Worm (Caenorhabditis elegans): ENCODE data around the gene F49C12.3.

F49C12.3 gene

DNA sequence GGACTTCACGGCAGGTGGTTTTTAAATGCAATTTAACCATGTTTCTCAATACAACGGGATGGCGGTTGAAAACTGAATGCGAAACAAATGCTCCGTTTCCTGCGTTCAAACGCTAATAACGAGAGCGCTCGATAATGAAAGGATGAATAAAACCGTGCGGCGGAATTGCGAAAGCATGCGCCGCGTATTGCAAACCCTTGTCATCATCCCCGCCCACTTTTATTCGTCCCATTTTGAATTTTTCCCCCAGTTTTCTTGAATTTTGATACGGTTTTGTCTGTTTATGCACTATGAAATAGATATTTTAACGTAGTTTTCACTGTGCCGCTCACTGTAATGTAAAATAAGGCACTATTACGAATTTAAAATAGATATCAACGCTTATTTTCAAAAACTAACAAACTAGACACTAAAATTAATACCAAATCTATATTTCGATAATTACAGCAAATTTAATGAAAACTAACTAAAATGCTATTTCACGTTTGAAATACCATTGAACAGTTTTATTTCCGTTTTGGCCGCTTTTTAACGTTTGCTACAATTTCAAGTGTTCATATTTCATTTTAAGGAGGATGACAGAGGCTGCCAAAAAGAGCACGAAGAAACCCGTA is 15.9 kb downstream of the F49C12.3 start, which contains the start of the genes F49C12.9 and rpn-7 (continued):
- TF ChIP-seq pha-2 (tag; optimal IDR thresholded peaks at IDR 0.05) (peak; percentile 42), sdc-2 (tag; optimal IDR thresholded peaks at IDR 0.05) (no peak), tbx-7 (tag; optimal IDR thresholded peaks at IDR 0.05) (no peak), C38D4.7 (GFP tag; optimal IDR thresholded peaks at IDR 0.05) (peak; percentile 61), ztf-16 (tag; optimal IDR thresholded peaks at IDR 0.05) (peak; percentile 49), ceh-30 (tag; optimal IDR thresholded peaks at IDR 0.05) (no peak), syd-9 (tag; optimal IDR thresholded peaks at IDR 0.05) (peak; percentile 24), pros-1 (tag; optimal IDR thresholded peaks at IDR 0.05) (no peak), unc-3 (GFP tag; conservative IDR thresholded peaks at IDR 0.05) (no peak), unc-3 (tag; optimal IDR thresholded peaks at IDR 0.05) (peak; percentile 62), gmeb-2 (tag; optimal IDR thresholded peaks at IDR 0.05) (no peak), ahr-1 (tag; optimal IDR thresholded peaks at IDR 0.05) (peak; percentile 0), eyg-1 (tag; optimal IDR thresholded peaks at IDR 0.05) (peak; percentile 28), unc-55 (GFP tag; optimal IDR thresholded peaks at IDR 0.05) (no peak), unc-86 (tag; optimal IDR thresholded peaks at IDR 0.05) (peak; percentile 55), elt-4 (tag; optimal IDR thresholded peaks at IDR 0.05) (no peak), ceh-18 (tag; optimal IDR thresholded peaks at IDR 0.05) (peak; percentile 34), lin-11 (tag; optimal IDR thresholded peaks at IDR 0.05) (peak; percentile 25), elt-2 (tag; optimal IDR thresholded peaks at IDR 0.05) (peak; percentile 82), ttx-3 (tag; optimal IDR thresholded peaks at IDR 0.05) (peak; percentile 73), sox-2 (GFP tag; IDR thresholded peaks at IDR 0.05) (peak; percentile 72), fax-1 (tag; optimal IDR thresholded peaks at IDR 0.05) (peak; percentile 43)

DNA sequence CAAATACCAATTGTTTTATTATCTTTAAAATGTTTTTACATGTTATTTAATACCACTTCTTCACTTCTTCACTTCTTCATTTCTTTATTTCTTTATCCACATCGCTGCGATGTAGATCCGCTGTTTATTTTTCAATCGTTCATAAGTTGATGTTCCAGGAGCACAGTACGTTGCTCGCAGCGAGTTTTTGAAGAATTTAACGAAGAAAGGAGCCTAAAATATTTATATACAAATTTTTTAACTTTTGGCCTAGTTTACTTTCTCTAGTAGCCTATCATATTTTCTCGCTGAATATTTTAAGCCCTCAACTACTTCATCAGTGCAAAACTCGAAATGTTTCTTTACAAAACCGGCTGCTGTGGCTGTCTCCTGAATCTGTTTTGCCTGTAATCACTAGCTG is 17.9 kb downstream of the F49C12.3 start:
- TF ChIP-seq F13H6.1 (tag; optimal IDR thresholded peaks at IDR 0.05) (no peak), fax-1 (tag; optimal IDR thresholded peaks at IDR 0.05) (no peak), ceh-14 (tag; optimal IDR thresholded peaks at IDR 0.05) (no peak), hlh-6 (tag; optimal IDR thresholded peaks at IDR 0.05) (no peak), ama-1 (optimal IDR thresholded peaks at IDR 0.05) (no peak)

DNA sequence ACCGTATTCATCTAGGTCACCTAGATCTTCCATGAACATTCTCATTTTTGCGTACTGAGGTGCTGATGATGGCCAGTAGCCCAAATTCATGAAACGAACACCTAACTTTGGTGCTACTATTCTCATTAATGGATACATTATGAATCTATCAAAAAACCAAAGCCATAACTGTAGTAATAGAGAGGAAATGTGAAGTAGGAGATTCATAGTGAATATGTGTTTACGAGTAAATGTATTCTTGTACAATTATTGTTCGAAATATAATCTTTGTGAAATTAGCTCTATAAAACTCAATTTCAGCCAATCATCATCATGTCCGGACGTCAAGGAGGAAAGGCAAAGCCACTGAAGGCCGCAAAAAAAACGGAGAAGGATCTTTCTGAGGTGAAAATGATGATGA is 18.9 kb downstream of the F49C12.3 start, which contains the start of the genes F49C12.11 and nemt-1:
Gene F49C12.11, plus strand, starts transcription at position 301 of the 400 bp plus-strand sequence.
Gene nemt-1, minus strand, starts transcription at position 360 of the 400 bp plus-strand sequence.
- TF ChIP-seq ama-1 (optimal IDR thresholded peaks at IDR 0.05) (no peak), ceh-48 (tag; optimal IDR thresholded peaks at IDR 0.05) (no peak), unc-3 (GFP tag; conservative IDR thresholded peaks at IDR 0.05) (no peak), unc-3 (tag; optimal IDR thresholded peaks at IDR 0.05) (no peak), tbx-2 (tag; optimal IDR thresholded peaks at IDR 0.05) (no peak)

DNA sequence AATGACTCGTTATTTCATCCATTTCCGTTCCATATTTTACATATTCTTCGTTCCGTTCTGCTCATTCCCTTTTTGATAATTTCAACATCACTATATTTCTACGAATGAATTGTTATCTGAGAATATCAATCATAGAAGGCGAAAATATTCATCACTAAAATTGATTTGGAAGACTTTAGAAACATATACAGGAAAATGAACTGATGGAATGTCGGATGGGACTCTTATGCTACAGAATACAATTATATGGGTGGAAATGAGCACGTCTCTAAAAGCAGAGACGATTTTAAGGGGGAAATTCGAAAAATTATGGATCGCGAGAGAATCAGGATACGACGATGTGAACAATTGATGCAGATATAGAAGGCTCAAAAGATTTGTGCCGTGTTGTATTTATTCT is 19.8 kb downstream of the F49C12.3 start:
- TF ChIP-seq hlh-13 (GFP tag; optimal IDR thresholded peaks at IDR 0.05) (no peak), K09A11.1 (tag; optimal IDR thresholded peaks at IDR 0.05; ENCODE audit: insufficient read depth) (no peak), ama-1 (optimal IDR thresholded peaks at IDR 0.05) (no peak), ahr-1 (tag; optimal IDR thresholded peaks at IDR 0.05) (no peak), pat-9 (tag; optimal IDR thresholded peaks at IDR 0.05) (no peak), npax-4 (tag; optimal IDR thresholded peaks at IDR 0.05) (no peak), ztf-16 (tag; optimal IDR thresholded peaks at IDR 0.05) (no peak), nhr-11 (tag; optimal IDR thresholded peaks at IDR 0.05) (no peak), odd-2 (tag; optimal IDR thresholded peaks at IDR 0.05) (no peak), K02D7.2 (tag; optimal IDR thresholded peaks at IDR 0.05) (no peak), ets-4 (tag; optimal IDR thresholded peaks at IDR 0.05) (no peak), fkh-6 (tag; optimal IDR thresholded peaks at IDR 0.05) (no peak), ceh-19 (GFP tag; optimal IDR thresholded peaks at IDR 0.05) (no peak), hlh-8 (tag; optimal IDR thresholded peaks at IDR 0.05) (no peak), ceh-34 (tag; optimal IDR thresholded peaks at IDR 0.05) (no peak), gmeb-2 (tag; optimal IDR thresholded peaks at IDR 0.05) (no peak), zip-5 (tag; optimal IDR thresholded peaks at IDR 0.05) (no peak)

All from whole organism, late embryonic.